Worm (Caenorhabditis elegans): ENCODE data around the gene ser-1.

- TF ChIP-seq snpc-4 (tag; optimal IDR thresholded peaks at IDR 0.05): no peak
- TF ChIP-seq aha-1 (tag; optimal IDR thresholded peaks at IDR 0.05): no peak
- no peak for TF ChIP-seq dpl-1 (GFP tag; optimal IDR thresholded peaks at IDR 0.05)
- TF ChIP-seq unc-62 (GFP tag; optimal IDR thresholded peaks at IDR 0.05): no peak
- TF ChIP-seq blmp-1 (tag; optimal IDR thresholded peaks at IDR 0.05): peak; percentile 85
- no peak for TF ChIP-seq mep-1 (tag; optimal IDR thresholded peaks at IDR 0.05)
- no peak for TF ChIP-seq vab-15 (tag; optimal IDR thresholded peaks at IDR 0.05)
- no peak for TF ChIP-seq efl-1 (optimal IDR thresholded peaks at IDR 0.05)
- peak in 1 of 2 experiments; percentile 29 for TF ChIP-seq efl-1 (GFP tag; optimal IDR thresholded peaks at IDR 0.05 in 1 of 2)
- no peak for TF ChIP-seq C34B4.2 (tag; optimal IDR thresholded peaks at IDR 0.05)
- no peak for TF ChIP-seq ama-1 (optimal IDR thresholded peaks at IDR 0.05)
- no peak for TF ChIP-seq egl-27 (tag; optimal IDR thresholded peaks at IDR 0.05)
- no peak for TF ChIP-seq fos-1 (tag; optimal IDR thresholded peaks at IDR 0.05)
- no peak for TF ChIP-seq elt-3 (tag; optimal IDR thresholded peaks at IDR 0.05)
Measured at ce11 chrX:16629773-16630172, 50.2 kb downstream of the ser-1 start.
